Fruit fly (Drosophila melanogaster): Measurements from ENCODE around the gene Mettl3.

Mettl3 gene

DNA sequence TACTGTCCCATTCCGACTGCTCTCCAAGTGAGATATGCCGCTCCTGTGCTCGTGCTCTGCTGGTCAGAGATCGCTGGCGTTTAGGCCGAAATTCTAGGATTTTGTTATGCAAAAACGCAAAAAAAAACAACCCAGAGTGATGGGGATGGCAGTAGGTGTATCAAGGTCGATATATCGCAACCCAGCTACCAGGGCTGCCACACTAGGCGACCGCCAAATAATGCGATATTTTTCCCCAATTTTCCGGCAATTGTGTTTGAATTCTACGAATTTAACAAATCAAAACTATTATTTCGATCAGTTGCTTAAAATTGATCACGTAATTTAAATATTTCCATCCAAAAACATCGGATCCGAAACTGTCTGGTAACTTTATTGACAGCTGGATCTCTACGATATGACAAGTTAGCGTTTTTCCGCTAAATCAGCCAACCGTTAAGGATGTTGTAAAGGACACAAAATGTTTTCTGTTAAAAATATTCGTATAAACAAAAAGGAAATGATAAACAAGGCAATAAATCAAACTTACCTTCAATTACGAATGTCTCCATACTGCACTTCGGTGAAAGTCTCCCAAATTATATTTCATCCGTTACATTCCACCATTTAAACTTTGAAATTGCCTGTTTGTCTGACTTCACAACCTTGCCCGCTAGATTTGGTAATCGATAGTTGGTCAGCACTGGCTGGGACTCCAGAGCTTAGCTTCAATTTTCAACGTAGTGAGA lies 5.7 kb downstream of the Mettl3 start, which contains the start of gene spas (continued):
- TF ChIP-seq Aef1 (GFP tag; IDR thresholded peaks at IDR 0.05), result peak; percentile 70
- no peak for TF ChIP-seq slou (GFP tag; optimal IDR thresholded peaks at IDR 0.05)
- TF ChIP-seq CG12155 (GFP tag; optimal IDR thresholded peaks at IDR 0.05), result peak; percentile 75
- TF ChIP-seq CG1603 (tag; optimal IDR thresholded peaks at IDR 0.05), result peak; percentile 90
- peak; percentile 46 for TF ChIP-seq CG3407 (GFP tag; optimal IDR thresholded peaks at IDR 0.05)
- peak; percentile 97 for TF ChIP-seq knrl (GFP tag; IDR thresholded peaks at IDR 0.05; ENCODE audit: partially characterized antibody)
- peak; percentile 81 for TF ChIP-seq CG16815 (GFP tag; optimal IDR thresholded peaks at IDR 0.05)
- TF ChIP-seq CG6683 (GFP tag; optimal IDR thresholded peaks at IDR 0.05), result no peak
- TF ChIP-seq CG4404 (GFP tag; IDR thresholded peaks at IDR 0.05), result peak; percentile 81
- no peak for TF ChIP-seq Hmx (GFP tag; optimal IDR thresholded peaks at IDR 0.05)
- no peak for TF ChIP-seq ash1 (GFP tag; optimal IDR thresholded peaks at IDR 0.05)
- no peak for TF ChIP-seq CG8478 (optimal IDR thresholded peaks at IDR 0.05)
- TF ChIP-seq abd-A (tag; optimal IDR thresholded peaks at IDR 0.05), result no peak
- peak; percentile 11 for TF ChIP-seq CG12219 (GFP tag; optimal IDR thresholded peaks at IDR 0.05)
- peak; percentile 71 for TF ChIP-seq Hmr (GFP tag; optimal IDR thresholded peaks at IDR 0.05)
- TF ChIP-seq HLHmδ (GFP tag; optimal IDR thresholded peaks at IDR 0.05), result no peak
- TF ChIP-seq tll (GFP tag; optimal IDR thresholded peaks at IDR 0.05), result peak; percentile 40 to 92
- peak; percentile 82 for TF ChIP-seq CG3847 (GFP tag; IDR thresholded peaks at IDR 0.05)
- TF ChIP-seq CG10654 (GFP tag; optimal IDR thresholded peaks at IDR 0.05), result peak; percentile 62
- TF ChIP-seq CG7556 (GFP tag; optimal IDR thresholded peaks at IDR 0.05), result peak; percentile 49
- TF ChIP-seq caup (GFP tag; optimal IDR thresholded peaks at IDR 0.05; ENCODE audit: severe bottlenecking), result peak; percentile 34
- peak; percentile 7 for TF ChIP-seq her (GFP tag; optimal IDR thresholded peaks at IDR 0.05)
- peak; percentile 81 for TF ChIP-seq Ptx1 (GFP tag; IDR thresholded peaks at IDR 0.05)
- TF ChIP-seq CG16863 (GFP tag; optimal IDR thresholded peaks at IDR 0.05), result peak; percentile 77
- TF ChIP-seq Hr39 (optimal IDR thresholded peaks at IDR 0.05), result no peak
- peak; percentile 85 for TF ChIP-seq jumu (GFP tag; optimal IDR thresholded peaks at IDR 0.05)
- peak; percentile 26 for TF ChIP-seq Usf (GFP tag; optimal IDR thresholded peaks at IDR 0.05)
- no peak for TF ChIP-seq CG15011 (GFP tag; optimal IDR thresholded peaks at IDR 0.05)
- TF ChIP-seq CG18011 (GFP tag; optimal IDR thresholded peaks at IDR 0.05), result peak; percentile 25
- TF ChIP-seq CG12391 (tag; optimal IDR thresholded peaks at IDR 0.05), result peak; percentile 81
- TF ChIP-seq Drgx (GFP tag; IDR thresholded peaks at IDR 0.05), result 0 out of 2 replicates have a peak, but pooled peaks have one; percentile 18
- no peak for TF ChIP-seq CG12104 (GFP tag; optimal IDR thresholded peaks at IDR 0.05)
- peak; percentile 87 for TF ChIP-seq zfh1 (GFP tag; IDR thresholded peaks at IDR 0.05)
- peak; percentile 46 for TF ChIP-seq CG10979 (tag; optimal IDR thresholded peaks at IDR 0.05)
- TF ChIP-seq NC2β (GFP tag; optimal IDR thresholded peaks at IDR 0.05), result no peak
- TF ChIP-seq cg (GFP tag; optimal IDR thresholded peaks at IDR 0.05), result no peak
- peak; percentile 66 for TF ChIP-seq fd96Cb (tag; optimal IDR thresholded peaks at IDR 0.05)
- peak; percentile 79 for TF ChIP-seq ken (GFP tag; IDR thresholded peaks at IDR 0.05)
- TF ChIP-seq CG16779 (GFP tag; IDR thresholded peaks at IDR 0.05), result no peak
- TF ChIP-seq salm (tag; optimal IDR thresholded peaks at IDR 0.05), result no peak
- peak; percentile 62 for TF ChIP-seq CG12659 (GFP tag; optimal IDR thresholded peaks at IDR 0.05)
- peak; percentile 29 for TF ChIP-seq CG15601 (tag; optimal IDR thresholded peaks at IDR 0.05)
- peak; percentile 88 for TF ChIP-seq CG2120 (GFP tag; optimal IDR thresholded peaks at IDR 0.05)
- no peak for TF ChIP-seq CG7745 (tag; optimal IDR thresholded peaks at IDR 0.05)
- peak; percentile 46 for TF ChIP-seq twi (tag; optimal IDR thresholded peaks at IDR 0.05)
- TF ChIP-seq Lhr (GFP tag; optimal IDR thresholded peaks at IDR 0.05), result no peak
- TF ChIP-seq Gug (GFP tag; IDR thresholded peaks at IDR 0.05), result peak; percentile 88
- TF ChIP-seq Atf3 (GFP tag; optimal IDR thresholded peaks at IDR 0.05), result peak; percentile 77
- TF ChIP-seq zfh2 (GFP tag; optimal IDR thresholded peaks at IDR 0.05), result peak; percentile 82
- TF ChIP-seq CG17328 (GFP tag; IDR thresholded peaks at IDR 0.05), result peak; percentile 79

Data from whole organism, embryonic.